Fruit fly (Drosophila melanogaster): ENCODE data around the gene CG15317.

The CG15317 gene

DNA sequence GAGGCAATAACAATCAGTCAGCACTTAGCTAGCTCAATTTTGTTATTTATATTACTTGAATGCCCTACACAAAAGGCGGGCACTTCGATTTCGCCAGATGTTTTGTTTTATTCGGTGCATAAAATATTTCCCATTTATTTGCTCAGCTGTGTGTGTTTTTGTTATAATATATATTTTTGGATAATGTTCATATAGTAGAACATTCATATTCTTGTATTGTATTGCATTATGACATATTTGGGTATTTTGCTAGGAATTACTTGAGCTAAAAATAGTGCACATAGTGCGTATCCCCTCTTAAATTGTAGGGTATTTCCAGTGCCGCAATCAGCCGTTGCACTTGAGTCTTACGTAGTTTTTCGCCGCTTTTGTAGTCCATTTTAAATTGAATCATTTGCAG is 33.6 kb upstream of the CG15317 start (continued):
- TF ChIP-seq HHEX (GFP tag; optimal IDR thresholded peaks at IDR 0.05), result peak; percentile 45
- peak; percentile 63 for TF ChIP-seq Fer1 (GFP tag; optimal IDR thresholded peaks at IDR 0.05)
- TF ChIP-seq CG15011 (GFP tag; optimal IDR thresholded peaks at IDR 0.05), result peak; percentile 19
- peak; percentile 52 for TF ChIP-seq CG8924 (tag; optimal IDR thresholded peaks at IDR 0.05)
- TF ChIP-seq zfh2 (GFP tag; optimal IDR thresholded peaks at IDR 0.05), result peak; percentile 20
- no peak for TF ChIP-seq CG14860 (GFP tag; IDR thresholded peaks at IDR 0.05; ENCODE audit: partially characterized antibody)
- TF ChIP-seq gce (GFP tag; IDR thresholded peaks at IDR 0.05), result no peak
- peak; percentile 44 for TF ChIP-seq gcm (GFP tag; optimal IDR thresholded peaks at IDR 0.05)
- 0 out of 2 replicates have a peak, but pooled peaks have one; percentile 34 for TF ChIP-seq sisA (GFP tag; IDR thresholded peaks at IDR 0.05)
- peak; percentile 38 for TF ChIP-seq caup (GFP tag; optimal IDR thresholded peaks at IDR 0.05; ENCODE audit: severe bottlenecking)
- TF ChIP-seq jumu (GFP tag; optimal IDR thresholded peaks at IDR 0.05), result no peak
- TF ChIP-seq cwo (GFP tag; optimal IDR thresholded peaks at IDR 0.05), result peak; percentile 31
- peak; percentile 22 for TF ChIP-seq Dip3 (GFP tag; optimal IDR thresholded peaks at IDR 0.05)
- TF ChIP-seq sima (GFP tag; optimal IDR thresholded peaks at IDR 0.05), result no peak
- TF ChIP-seq CG8290 (GFP tag; optimal IDR thresholded peaks at IDR 0.05), result no peak
- TF ChIP-seq CG8290 (tag; optimal IDR thresholded peaks at IDR 0.05), result peak in 1 of 2 experiments; percentile 14
- TF ChIP-seq hkb (optimal IDR thresholded peaks at IDR 0.05), result no peak
- TF ChIP-seq hkb (GFP tag; IDR thresholded peaks at IDR 0.05), result peak; percentile 66
- TF ChIP-seq fd96Cb (tag; optimal IDR thresholded peaks at IDR 0.05), result peak; percentile 47
- TF ChIP-seq H15 (GFP tag; IDR thresholded peaks at IDR 0.05), result 0 out of 3 replicates have a peak, but pooled peaks have one; percentile 43
- TF ChIP-seq dysf (GFP tag; IDR thresholded peaks at IDR 0.05), result peak; percentile 67
- TF ChIP-seq Oli (tag; optimal IDR thresholded peaks at IDR 0.05), result peak; percentile 63
- peak; percentile 20; the same call in 1 of the 2 replicates for TF ChIP-seq sob (GFP tag; IDR thresholded peaks at IDR 0.05)
- TF ChIP-seq phol (tag; optimal IDR thresholded peaks at IDR 0.05), result peak; percentile 60
- TF ChIP-seq pnt (GFP tag; optimal IDR thresholded peaks at IDR 0.05), result peak; percentile 23
- peak; percentile 26 for TF ChIP-seq Hsf (GFP tag; optimal IDR thresholded peaks at IDR 0.05)
- peak; percentile 37 for TF ChIP-seq CG8388 (GFP tag; optimal IDR thresholded peaks at IDR 0.05)
- TF ChIP-seq lmd (GFP tag; IDR thresholded peaks at IDR 0.05), result peak; percentile 49
- TF ChIP-seq CG17359 (tag; optimal IDR thresholded peaks at IDR 0.05), result peak; percentile 46
- TF ChIP-seq CG13296 (GFP tag; optimal IDR thresholded peaks at IDR 0.05), result peak; percentile 52
- TF ChIP-seq ac (GFP tag; optimal IDR thresholded peaks at IDR 0.05), result no peak
- no peak for TF ChIP-seq CG1529 (GFP tag; optimal IDR thresholded peaks at IDR 0.05)
- TF ChIP-seq Hr3 (GFP tag; optimal IDR thresholded peaks at IDR 0.05), result peak; percentile 22
- TF ChIP-seq Dbx (GFP tag; IDR thresholded peaks at IDR 0.05), result peak; percentile 50; the same call in 1 of the 3 replicates
- TF ChIP-seq Vsx1 (GFP tag; optimal IDR thresholded peaks at IDR 0.05), result peak; percentile 28
- TF ChIP-seq C15 (GFP tag; IDR thresholded peaks at IDR 0.05), result no peak
- peak; percentile 90 for TF ChIP-seq Ets65A (GFP tag)
- TF ChIP-seq CG12219 (GFP tag; optimal IDR thresholded peaks at IDR 0.05), result peak; percentile 51
- peak; percentile 40 for TF ChIP-seq ATbp (GFP tag; optimal IDR thresholded peaks at IDR 0.05)
- TF ChIP-seq CG9817 (tag; optimal IDR thresholded peaks at IDR 0.05), result peak; percentile 49
- no peak for TF ChIP-seq ara (GFP tag; IDR thresholded peaks at IDR 0.05)
- TF ChIP-seq Asciz (GFP tag; optimal IDR thresholded peaks at IDR 0.05), result peak; percentile 51
- peak; percentile 72 for TF ChIP-seq lab (GFP tag; optimal IDR thresholded peaks at IDR 0.05)
- TF ChIP-seq CG8944 (GFP tag; optimal IDR thresholded peaks at IDR 0.05), result no peak
- no peak for TF ChIP-seq sim (GFP tag; IDR thresholded peaks at IDR 0.05)
- peak; percentile 37 for TF ChIP-seq fd3F (GFP tag; optimal IDR thresholded peaks at IDR 0.05)
- TF ChIP-seq CG3847 (GFP tag; IDR thresholded peaks at IDR 0.05), result peak; percentile 48
- TF ChIP-seq D (optimal IDR thresholded peaks at IDR 0.05), result no peak
- TF ChIP-seq D (GFP tag; optimal IDR thresholded peaks at IDR 0.05), result peak; percentile 11
- peak in 1 of 2 experiments; percentile 48 for TF ChIP-seq bsh (GFP tag; optimal IDR thresholded peaks at IDR 0.05)
- peak; percentile 44 for TF ChIP-seq CG18262 (tag; optimal IDR thresholded peaks at IDR 0.05)

Measured in whole organism, embryonic.